Fruit fly (Drosophila melanogaster) whole organism, prepupa: ENCODE results near the gene CG14082.

Experiments used
- Blimp-1 ChIP-seq: fragments of 200-800 bp; sonication (Bioruptor generic); optimal IDR thresholded peaks from 3 replicates; lab custom pipeline; 2017; ENCODE audit warnings: missing biosample characterization, missing genetic modification characterization, mild to moderate bottlenecking, moderate library complexity, missing genetic modification reagents
- CG10631 ChIP-seq: fragments of 200-800 bp; sonication (Bioruptor generic); optimal IDR thresholded peaks from 2 replicates; lab custom pipeline; 2016; ENCODE audit warnings: missing biosample characterization, missing genetic modification characterization
- CG10669 ChIP-seq: fragments of 200-800 bp; sonication (Bioruptor generic); optimal IDR thresholded peaks from 3 replicates; lab custom pipeline; 2018; ENCODE audit warnings: missing biosample characterization, mild to moderate bottlenecking, missing genetic modification characterization, moderate library complexity
- CG11294 ChIP-seq: fragments of 200-800 bp; sonication (Bioruptor generic); IDR thresholded peaks from 2 replicates; pipeline ENCODE4 v1.3.6; 2022; ENCODE audit warnings: missing biosample characterization, missing genetic modification characterization
- CG11762 ChIP-seq: fragments of 200-800 bp; sonication (Bioruptor generic); optimal IDR thresholded peaks from 3 replicates; lab custom pipeline; 2016; ENCODE audit warnings: missing biosample characterization, missing genetic modification characterization; ENCODE audit not compliant: insufficient read depth
- CG1621 ChIP-seq: fragments of 200-800 bp; sonication (Bioruptor generic); optimal IDR thresholded peaks from 3 replicates; lab custom pipeline; 2018; ENCODE audit warnings: missing biosample characterization, mild to moderate bottlenecking, missing genetic modification characterization
- CG16779 ChIP-seq: fragments of 200-800 bp; sonication (Bioruptor generic); optimal IDR thresholded peaks from 3 replicates; lab custom pipeline; 2017; ENCODE audit warnings: missing biosample characterization, mild to moderate bottlenecking, missing genetic modification characterization
- CG3032 ChIP-seq: fragments of 200-800 bp; optimal IDR thresholded peaks from 2 replicates; lab custom pipeline; 2019; ENCODE audit warnings: missing biosample characterization, mild to moderate bottlenecking, missing genetic modification characterization, moderate library complexity
- CG32006 ChIP-seq: fragments of 200-800 bp; sonication (Bioruptor generic); optimal IDR thresholded peaks from 3 replicates; lab custom pipeline; 2017; ENCODE audit warnings: missing biosample characterization, mild to moderate bottlenecking, missing genetic modification characterization
- CG3919 ChIP-seq: fragments of 200-800 bp; sonication (Bioruptor generic); optimal IDR thresholded peaks from 3 replicates; lab custom pipeline; 2016; ENCODE audit warnings: missing biosample characterization, missing genetic modification characterization
- CG6163 ChIP-seq: fragments of 200-800 bp; sonication (Bioruptor generic); IDR thresholded peaks from 3 replicates; pipeline ENCODE4 v1.3.6; 2022; ENCODE audit warnings: missing biosample characterization, missing genetic modification characterization
- CG6276 ChIP-seq: fragments of 200-800 bp; sonication (Bioruptor generic); optimal IDR thresholded peaks from 2 replicates; lab custom pipeline; 2017; ENCODE audit warnings: missing biosample characterization, mild to moderate bottlenecking, missing genetic modification characterization
- CG6792 ChIP-seq: fragments of 200-800 bp; sonication (Bioruptor generic); optimal IDR thresholded peaks from 3 replicates; lab custom pipeline; 2016; ENCODE audit warnings: missing biosample characterization, missing genetic modification characterization
- CG6808 ChIP-seq: fragments of 200-800 bp; sonication (Bioruptor generic); optimal IDR thresholded peaks from 3 replicates; lab custom pipeline; 2017; ENCODE audit warnings: missing biosample characterization, missing genetic modification characterization, mild to moderate bottlenecking, moderate library complexity, missing genetic modification reagents
- CG6854 ChIP-seq: fragments of 200-800 bp; sonication (Bioruptor generic); optimal IDR thresholded peaks from 2 replicates; lab custom pipeline; 2017; ENCODE audit warnings: missing biosample characterization, mild to moderate bottlenecking, missing genetic modification characterization
- CG7368 ChIP-seq: fragments of 200-800 bp; sonication (Bioruptor generic); optimal IDR thresholded peaks from 3 replicates; lab custom pipeline; 2016; ENCODE audit warnings: missing biosample characterization, missing genetic modification characterization
- CG8319 ChIP-seq: fragments of 200-800 bp; sonication (Bioruptor generic); optimal IDR thresholded peaks from 3 replicates; lab custom pipeline; 2016; ENCODE audit warnings: missing biosample characterization, missing genetic modification characterization
- CG9139 ChIP-seq: fragments of 200-800 bp; sonication (Bioruptor generic); optimal IDR thresholded peaks from 3 replicates; lab custom pipeline; 2017; ENCODE audit warnings: missing biosample characterization, mild to moderate bottlenecking, missing genetic modification characterization
- Eip75B ChIP-seq: fragments of 200-800 bp; sonication (Bioruptor generic); optimal IDR thresholded peaks from 3 replicates; lab custom pipeline; 2016; ENCODE audit warnings: missing biosample characterization, missing genetic modification characterization
- Eip78C ChIP-seq: fragments of 200-800 bp; sonication (Bioruptor generic); peaks from one replicate; lab custom pipeline; 2016; ENCODE audit warnings: missing biosample characterization, missing genetic modification characterization
- Ets96B ChIP-seq: fragments of 200-800 bp; optimal IDR thresholded peaks from 2 replicates; lab custom pipeline; 2019; ENCODE audit warnings: missing biosample characterization, mild to moderate bottlenecking, missing genetic modification characterization, moderate library complexity
- Gug ChIP-seq: fragments of 200-800 bp; sonication (Bioruptor generic); IDR thresholded peaks from 2 replicates; pipeline ENCODE4 v1.3.6; 2022; ENCODE audit warnings: missing biosample characterization, missing genetic modification characterization
- Hr38 ChIP-seq: sonication (Bioruptor generic); optimal IDR thresholded peaks from 2 replicates; lab custom pipeline; 2016; ENCODE audit warnings: missing biosample characterization, missing genetic modification characterization
- Hr39 ChIP-seq: fragments of 200-800 bp; sonication (Bioruptor generic); optimal IDR thresholded peaks from 2 replicates; lab custom pipeline; 2016; ENCODE audit warnings: missing biosample characterization, missing genetic modification characterization
- Hr4 ChIP-seq: fragments of 200-800 bp; sonication (Bioruptor generic); optimal IDR thresholded peaks from 3 replicates; lab custom pipeline; 2016; ENCODE audit warnings: missing biosample characterization, missing genetic modification characterization
- Lpt ChIP-seq: fragments of 200-800 bp; sonication (Bioruptor generic); optimal IDR thresholded peaks from 3 replicates; lab custom pipeline; 2016; ENCODE audit warnings: missing biosample characterization, missing genetic modification characterization
- Smox ChIP-seq: fragments of 200-800 bp; sonication (Bioruptor generic); optimal IDR thresholded peaks from 3 replicates; lab custom pipeline; 2016; ENCODE audit warnings: missing biosample characterization, missing genetic modification characterization
- Sox102F ChIP-seq: fragments of 200-800 bp; sonication (Bioruptor generic); optimal IDR thresholded peaks from 2 replicates; lab custom pipeline; 2016; ENCODE audit warnings: missing biosample characterization, mild to moderate bottlenecking, missing genetic modification characterization
- Sox15 ChIP-seq: fragments of 200-800 bp; sonication (Bioruptor generic); optimal IDR thresholded peaks from 3 replicates; lab custom pipeline; 2016; ENCODE audit warnings: missing biosample characterization, missing genetic modification characterization
- achi ChIP-seq: fragments of 200-800 bp; sonication (Bioruptor generic); optimal IDR thresholded peaks from 3 replicates; lab custom pipeline; 2016; ENCODE audit warnings: missing biosample characterization, missing genetic modification characterization
- acj6 ChIP-seq: fragments of 200-800 bp; sonication (Bioruptor generic); optimal IDR thresholded peaks from 3 replicates; lab custom pipeline; 2016; ENCODE audit warnings: missing biosample characterization, missing genetic modification characterization
- dsx ChIP-seq: fragments of 200-800 bp; optimal IDR thresholded peaks from 3 replicates; lab custom pipeline; 2019; ENCODE audit warnings: missing biosample characterization, mild to moderate bottlenecking, missing genetic modification characterization, moderate library complexity; ENCODE audit not compliant: poor library complexity, severe bottlenecking
- fd59A ChIP-seq: fragments of 200-800 bp; sonication (Bioruptor generic); optimal IDR thresholded peaks from 2 replicates; lab custom pipeline; 2017; ENCODE audit warnings: missing biosample characterization, mild to moderate bottlenecking, missing genetic modification characterization, missing genetic modification reagents
- lz ChIP-seq: fragments of 200-800 bp; sonication (Bioruptor generic); optimal IDR thresholded peaks from 3 replicates; lab custom pipeline; 2016; ENCODE audit warnings: missing biosample characterization, missing genetic modification characterization
- salr ChIP-seq, 2 experiments: fragments of 200-800 bp; sonication (Bioruptor generic); optimal IDR thresholded peaks; 3 replicates each; lab custom pipeline; 2016 to 2018; ENCODE audit warnings: missing biosample characterization in 2 of 2, missing genetic modification characterization in 2 of 2, mild to moderate bottlenecking in 1 of 2
- spab ChIP-seq: fragments of 200-800 bp; sonication (Bioruptor generic); optimal IDR thresholded peaks from 2 replicates; lab custom pipeline; 2017; ENCODE audit warnings: missing biosample characterization, mild to moderate bottlenecking, missing genetic modification characterization, missing genetic modification reagents
- svp ChIP-seq: fragments of 200-800 bp; sonication (Bioruptor generic); peaks from one replicate; lab custom pipeline; 2016; ENCODE audit warnings: missing biosample characterization, missing genetic modification characterization
- vri ChIP-seq: fragments of 200-800 bp; sonication (Bioruptor generic); optimal IDR thresholded peaks from 3 replicates; lab custom pipeline; 2016; ENCODE audit warnings: missing biosample characterization, mild to moderate bottlenecking, missing genetic modification characterization

The CG14082 gene

DNA sequence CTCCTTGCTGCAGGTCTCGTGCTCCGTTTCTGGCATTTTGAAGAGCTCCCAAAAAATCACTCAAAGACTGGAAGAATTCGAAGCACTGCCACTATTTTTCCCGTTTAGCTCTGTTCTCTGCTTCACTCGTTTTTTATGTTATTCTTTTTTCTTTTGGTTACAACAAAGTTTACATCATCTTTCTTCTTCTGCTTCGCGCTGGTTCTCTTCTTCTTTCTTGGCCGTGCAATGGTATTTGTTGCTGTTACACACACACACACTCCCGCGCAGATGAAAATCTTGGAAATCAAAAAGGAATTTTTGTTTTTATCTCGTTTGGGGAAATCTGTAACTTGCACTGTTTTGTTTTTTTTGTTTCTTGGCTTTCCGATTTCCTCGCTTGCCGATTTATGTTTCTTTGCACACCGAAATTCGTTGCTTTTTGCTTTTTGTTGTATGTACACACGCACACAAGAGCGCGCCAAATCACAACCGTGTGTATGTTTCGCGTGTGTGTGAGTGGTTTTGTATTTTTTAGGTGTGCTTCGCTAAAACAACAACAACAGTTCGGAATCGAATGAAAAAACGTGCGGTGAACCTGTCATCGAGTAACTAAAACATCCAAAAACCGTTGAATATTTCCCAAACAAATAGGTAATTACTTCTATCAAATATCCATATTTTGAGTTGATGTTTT, 52.9 kb downstream of the CG14082 start (continued):
- TF ChIP-seq CG16779 (tag; lab: Kevin White, UChicago), result no peak

DNA sequence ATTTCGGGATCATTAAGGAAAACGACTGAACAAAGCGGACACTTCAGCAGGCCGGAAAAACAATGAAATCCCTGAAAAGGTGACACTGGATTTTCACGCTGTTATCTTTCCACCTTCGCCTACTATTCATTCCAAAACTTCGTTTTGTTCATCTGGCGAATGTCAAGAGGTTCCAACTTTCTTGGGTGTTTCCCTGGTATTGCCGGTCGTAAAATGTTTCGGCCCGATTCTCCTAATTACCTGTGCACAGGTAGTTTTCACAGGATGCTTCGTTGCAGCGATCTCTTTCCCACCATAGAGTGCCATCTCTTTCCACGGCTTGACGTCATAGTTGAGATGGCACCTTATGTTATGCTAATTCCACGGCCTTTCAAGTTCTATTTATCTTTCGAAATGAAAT, 55.6 kb downstream of the CG14082 start:
- TF ChIP-seq CG11294 (GFP tag; lab: Robert Waterston, UW), result no peak
- no peak for TF ChIP-seq Blimp-1

DNA sequence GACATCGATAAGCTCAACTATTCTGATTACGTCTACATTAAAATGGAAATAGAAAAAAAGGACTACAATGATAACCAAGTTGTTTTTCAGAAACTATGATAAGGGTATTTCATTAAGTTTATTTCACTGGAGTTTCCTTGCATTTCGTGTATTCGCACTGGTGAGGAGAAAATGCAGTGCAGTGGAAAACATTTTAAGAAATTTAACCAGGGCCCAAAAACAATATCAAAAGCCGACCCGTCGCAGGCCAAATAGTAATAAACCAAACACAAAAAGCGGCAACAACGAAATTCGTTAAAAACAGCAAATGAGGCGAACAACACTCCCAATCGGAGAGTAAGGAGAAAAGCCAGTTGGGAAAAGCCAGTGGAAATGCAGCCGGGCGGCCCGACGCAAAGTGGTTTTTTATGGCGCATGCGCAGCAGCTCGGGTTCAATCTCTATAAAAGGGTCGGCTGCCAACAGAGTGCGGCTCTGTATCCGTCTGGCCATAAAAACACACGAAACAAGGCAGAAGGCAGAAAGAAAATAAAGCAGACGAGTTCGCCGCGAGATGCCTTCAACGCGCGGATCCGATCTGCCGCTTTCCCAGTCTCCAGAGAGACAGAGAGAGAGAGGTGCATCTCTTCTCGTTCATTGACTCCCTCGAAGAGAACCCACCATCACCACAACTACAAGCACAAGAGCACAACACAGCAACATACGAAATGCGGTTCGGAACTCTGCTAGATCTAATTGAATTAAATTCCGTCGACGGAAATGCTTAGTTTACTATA, 57.7 kb downstream of the CG14082 start:
- no peak for TF ChIP-seq CG6276
- no peak for TF ChIP-seq CG11762 (GFP tag; lab: Kevin White, UChicago)
- peak; percentile 69 for TF ChIP-seq svp
- peak; percentile 10 for TF ChIP-seq CG3032 (tag; lab: Kevin White, UChicago)
- TF ChIP-seq CG6854 (GFP tag; lab: Kevin White, UChicago), result peak; percentile 11
- no peak for TF ChIP-seq Eip75B (GFP tag; lab: Kevin White, UChicago)
- no peak for TF ChIP-seq CG10669 (GFP tag; lab: Kevin White, UChicago)
- TF ChIP-seq Sox15 (GFP tag; lab: Kevin White, UChicago), result no peak
- no peak for TF ChIP-seq CG1621 (tag; lab: Kevin White, UChicago)
- no peak for TF ChIP-seq Sox102F (GFP tag; lab: Kevin White, UChicago)
- TF ChIP-seq CG3919 (GFP tag; lab: Kevin White, UChicago), result no peak
- TF ChIP-seq dsx, result peak; percentile 1
- TF ChIP-seq Hr39 (GFP tag; lab: Kevin White, UChicago), result no peak
- TF ChIP-seq Eip78C, result peak; percentile 71
- TF ChIP-seq CG6808 (GFP tag; lab: Kevin White, UChicago), result no peak
- TF ChIP-seq CG6792 (GFP tag; lab: Kevin White, UChicago), result no peak
- TF ChIP-seq vri (GFP tag; lab: Kevin White, UChicago), result no peak
- TF ChIP-seq spab, result no peak
- peak; percentile 3 for TF ChIP-seq Lpt (GFP tag; lab: Kevin White, UChicago)
- no peak for TF ChIP-seq salr (GFP tag; optimal IDR thresholded peaks at IDR 0.05; lab: Kevin White, UChicago)
- no peak for TF ChIP-seq CG7368 (GFP tag; lab: Kevin White, UChicago)
- TF ChIP-seq Ets96B (tag; lab: Kevin White, UChicago), result no peak
- TF ChIP-seq lz (GFP tag; lab: Kevin White, UChicago), result no peak
- no peak for TF ChIP-seq Smox
- TF ChIP-seq CG32006 (GFP tag; lab: Kevin White, UChicago), result peak; percentile 38
- no peak for TF ChIP-seq fd59A
- no peak for TF ChIP-seq Hr38 (GFP tag; lab: Kevin White, UChicago)
- TF ChIP-seq CG10631, result no peak
- no peak; the same call in 1 of the 2 replicates for TF ChIP-seq CG11294 (GFP tag; lab: Robert Waterston, UW)
- no peak for TF ChIP-seq Gug (GFP tag; lab: Robert Waterston, UW)
- no peak for TF ChIP-seq CG9139
- peak; percentile 14 for TF ChIP-seq acj6
- TF ChIP-seq Hr4 (GFP tag; lab: Kevin White, UChicago), result peak; percentile 43
- no peak for TF ChIP-seq Blimp-1
- TF ChIP-seq CG8319, result no peak
- TF ChIP-seq achi (GFP tag; lab: Kevin White, UChicago), result no peak
- peak; percentile 49; the same call in 1 of the 3 replicates for TF ChIP-seq CG6163
